Worm (Caenorhabditis elegans) whole organism, L1 larva: ENCODE data around the gene skat-1.
A peak's percentile ranks its signal among the peaks of the same experiment; 100 is the strongest.

Source experiments
- F16B12.6 ChIP-seq: fragments of 150-350 bp; optimal IDR thresholded peaks from 2 replicates; lab custom pipeline; 2014; ENCODE audit warnings: missing biosample characterization, missing genetic modification characterization
- alr-1 ChIP-seq: fragments of 200-800 bp; sonication (Bioruptor generic); optimal IDR thresholded peaks from 2 replicates; lab custom pipeline; 2018; ENCODE audit warnings: borderline replicate concordance, mild to moderate bottlenecking, missing genetic modification characterization, missing compliant biosample characterization
- blmp-1 ChIP-seq: fragments of 150-350 bp; optimal IDR thresholded peaks from 2 replicates; lab custom pipeline; 2014; ENCODE audit warnings: missing biosample characterization, missing genetic modification characterization
- ceh-63 ChIP-seq: fragments of 200-800 bp; sonication (Bioruptor generic); optimal IDR thresholded peaks from 2 replicates; lab custom pipeline; 2018; ENCODE audit warnings: mild to moderate bottlenecking, missing genetic modification characterization, missing compliant biosample characterization
- ceh-82 ChIP-seq, 3 experiments: fragments of 150-350 bp in 1 of 3; sonication (generic microtip) in 2 of 3; optimal IDR thresholded peaks; 2 replicates each; lab custom pipeline; 2014 to 2017; ENCODE audit warnings: missing biosample characterization in 3 of 3, missing genetic modification characterization in 3 of 3
- ceh-90 ChIP-seq: sonication (generic microtip); optimal IDR thresholded peaks from 2 replicates; lab custom pipeline; 2016; ENCODE audit warnings: missing genetic modification characterization, missing compliant biosample characterization
- dsc-1 ChIP-seq: sonication (generic microtip); optimal IDR thresholded peaks from 2 replicates; lab custom pipeline; 2016; ENCODE audit warnings: mild to moderate bottlenecking, missing genetic modification characterization, missing compliant biosample characterization
- efl-1 ChIP-seq, 4 experiments: fragments of 150-350 bp; optimal IDR thresholded peaks in 3 of 4; peaks in 1 of 4; 1 replicate in 1 of 4; 2 replicates in 3 of 4; lab custom pipeline; 2014; ENCODE audit warnings: missing biosample characterization in 2 of 4, missing genetic modification characterization in 2 of 4, missing genetic modification reagents in 2 of 4
- efl-3 ChIP-seq: fragments of 200-800 bp; sonication (Bioruptor generic); optimal IDR thresholded peaks from 2 replicates; lab custom pipeline; 2018; ENCODE audit warnings: mild to moderate bottlenecking, missing genetic modification characterization, missing compliant biosample characterization
- egl-27 ChIP-seq, 2 experiments: fragments of 150-350 bp in 1 of 2; sonication (generic microtip); optimal IDR thresholded peaks; 3 replicates each; lab custom pipeline; 2017 to 2018; ENCODE audit warnings: missing biosample characterization in 2 of 2, missing genetic modification characterization in 2 of 2, missing genetic modification reagents in 2 of 2
- fkh-4 ChIP-seq: sonication (generic microtip); optimal IDR thresholded peaks from 2 replicates; lab custom pipeline; 2016; ENCODE audit warnings: missing compliant biosample characterization, missing genetic modification characterization, borderline replicate concordance
- fkh-8 ChIP-seq: sonication (generic microtip); optimal IDR thresholded peaks from 2 replicates; lab custom pipeline; 2016; ENCODE audit warnings: mild to moderate bottlenecking, missing genetic modification characterization, missing compliant biosample characterization
- fos-1 ChIP-seq: fragments of 150-350 bp; optimal IDR thresholded peaks from 2 replicates; lab custom pipeline; 2014; ENCODE audit warnings: missing biosample characterization, missing genetic modification characterization
- grh-1 ChIP-seq: fragments of 200-800 bp; sonication (Bioruptor generic); IDR thresholded peaks from 2 replicates; pipeline ENCODE4 v1.3.6; 2022; ENCODE audit warnings: missing genetic modification reagents, missing genetic modification characterization, missing compliant biosample characterization
- jun-1 ChIP-seq: fragments of 150-350 bp; optimal IDR thresholded peaks from 2 replicates; lab custom pipeline; 2014; ENCODE audit warnings: missing biosample characterization, missing genetic modification reagents, missing genetic modification characterization
- lin-13 ChIP-seq: fragments of 150-350 bp; optimal IDR thresholded peaks from 2 replicates; lab custom pipeline; 2014; ENCODE audit warnings: missing biosample characterization, missing genetic modification reagents, missing genetic modification characterization
- lin-14 ChIP-seq: fragments of 200-800 bp; sonication (Bioruptor generic); optimal IDR thresholded peaks from 2 replicates; lab custom pipeline; 2018; ENCODE audit warnings: mild to moderate bottlenecking, missing genetic modification characterization, moderate library complexity, missing compliant biosample characterization
- mdl-1 ChIP-seq, 2 experiments: fragments of 150-350 bp; optimal IDR thresholded peaks; 2 replicates each; lab custom pipeline; 2014 to 2017; ENCODE audit warnings: missing biosample characterization in 2 of 2, missing genetic modification characterization in 2 of 2, inconsistent platforms in 1 of 2
- mep-1 ChIP-seq: fragments of 150-350 bp; optimal IDR thresholded peaks from 2 replicates; lab custom pipeline; 2014; ENCODE audit warnings: missing biosample characterization, missing genetic modification characterization
- nhr-19 ChIP-seq: fragments of 200-800 bp; sonication (Bioruptor generic); conservative IDR thresholded peaks from 2 replicates; pipeline ENCODE4 v1.3.6; 2022; ENCODE audit warnings: missing genetic modification characterization, missing compliant biosample characterization
- nhr-237 ChIP-seq: fragments of 150-350 bp; optimal IDR thresholded peaks from 2 replicates; lab custom pipeline; 2014; ENCODE audit warnings: missing biosample characterization, missing genetic modification characterization
- nhr-71 ChIP-seq: sonication (generic microtip); optimal IDR thresholded peaks from 2 replicates; lab custom pipeline; 2016; ENCODE audit warnings: mild to moderate bottlenecking, missing genetic modification characterization, moderate library complexity, missing compliant biosample characterization
- nhr-76 ChIP-seq: sonication (generic microtip); optimal IDR thresholded peaks from 2 replicates; lab custom pipeline; 2017; ENCODE audit warnings: missing biosample characterization, missing genetic modification characterization
- nhr-85 ChIP-seq: sonication (generic microtip); peaks from one replicate; lab custom pipeline; 2016; ENCODE audit warnings: missing genetic modification characterization, inconsistent platforms, missing compliant biosample characterization
- nhr-90 ChIP-seq: sonication (generic microtip); optimal IDR thresholded peaks from 2 replicates; lab custom pipeline; 2016; ENCODE audit warnings: mild to moderate bottlenecking, missing genetic modification characterization, missing compliant biosample characterization; ENCODE audit not compliant: poor library complexity
- pag-3 ChIP-seq: sonication (generic microtip); optimal IDR thresholded peaks from 2 replicates; lab custom pipeline; 2017; ENCODE audit warnings: missing genetic modification characterization, mild to moderate bottlenecking, missing compliant biosample characterization, antibody characterized with exemption, borderline replicate concordance; ENCODE audit not compliant: insufficient read depth
- rnt-1 ChIP-seq: sonication (generic microtip); optimal IDR thresholded peaks from 2 replicates; lab custom pipeline; 2016; ENCODE audit warnings: mild to moderate bottlenecking, missing genetic modification characterization, moderate library complexity, missing compliant biosample characterization
- skn-1 ChIP-seq: fragments of 150-350 bp; optimal IDR thresholded peaks from 2 replicates; lab custom pipeline; 2014; ENCODE audit warnings: missing biosample characterization, missing genetic modification characterization
- snu-23 ChIP-seq: sonication (generic microtip); optimal IDR thresholded peaks from 2 replicates; lab custom pipeline; 2016; ENCODE audit warnings: missing genetic modification characterization, missing compliant biosample characterization
- sox-4 ChIP-seq: sonication (generic microtip); optimal IDR thresholded peaks from 2 replicates; lab custom pipeline; 2016; ENCODE audit warnings: missing genetic modification characterization, missing compliant biosample characterization
- sup-37 ChIP-seq: fragments of 200-800 bp; sonication (Bioruptor generic); optimal IDR thresholded peaks from 2 replicates; lab custom pipeline; 2018; ENCODE audit warnings: mild to moderate bottlenecking, missing genetic modification characterization, missing compliant biosample characterization
- unc-130 ChIP-seq: fragments of 150-350 bp; optimal IDR thresholded peaks from 2 replicates; lab custom pipeline; 2017; ENCODE audit warnings: missing biosample characterization, missing genetic modification characterization, inconsistent platforms
- unc-86 ChIP-seq: sonication (generic microtip); optimal IDR thresholded peaks from 2 replicates; lab custom pipeline; 2016; ENCODE audit warnings: missing genetic modification characterization, missing compliant biosample characterization
- vab-15 ChIP-seq: sonication (generic microtip); optimal IDR thresholded peaks from 2 replicates; lab custom pipeline; 2017; ENCODE audit warnings: missing genotype, mild to moderate bottlenecking, missing genetic modification characterization, missing compliant biosample characterization
- xbp-1 ChIP-seq: sonication (generic microtip); optimal IDR thresholded peaks from 2 replicates; lab custom pipeline; 2016; ENCODE audit warnings: missing genetic modification characterization, missing compliant biosample characterization
- ztf-4 ChIP-seq: fragments of 150-350 bp; optimal IDR thresholded peaks from 2 replicates; lab custom pipeline; 2014; ENCODE audit warnings: missing biosample characterization, missing genetic modification characterization

skat-1 gene

ce11 chrIII:8980892-8981291, 15.7 kb downstream of the skat-1 start:
- no peak for TF ChIP-seq egl-27 (tag; optimal IDR thresholded peaks at IDR 0.05; lab: Kevin White, UChicago)
- TF ChIP-seq rnt-1 (tag; lab: Kevin White, UChicago), result no peak
- TF ChIP-seq snu-23 (GFP tag; lab: Kevin White, UChicago), result no peak
- no peak for TF ChIP-seq nhr-237 (tag; lab: Kevin White, UChicago)
- TF ChIP-seq ceh-90 (tag; lab: Kevin White, UChicago), result no peak
- TF ChIP-seq alr-1 (tag; lab: Kevin White, UChicago), result no peak
- no peak for TF ChIP-seq F16B12.6
- no peak for TF ChIP-seq fkh-4 (tag; lab: Kevin White, UChicago)
- TF ChIP-seq unc-130 (tag; lab: Kevin White, UChicago), result no peak

ce11 chrIII:8978512-8979352, 17.9 kb downstream of the skat-1 start:
- peak; percentile 61 for TF ChIP-seq nhr-71 (tag; lab: Kevin White, UChicago)
- no peak for TF ChIP-seq nhr-85
- peak; percentile 17 for TF ChIP-seq blmp-1 (tag; lab: Kevin White, UChicago)
- TF ChIP-seq fkh-8 (tag; lab: Kevin White, UChicago), result peak; percentile 53
- TF ChIP-seq nhr-76 (tag; lab: Kevin White, UChicago), result no peak
- TF ChIP-seq lin-14, result peak; percentile 47
- TF ChIP-seq mep-1 (tag; lab: Kevin White, UChicago), result peak; percentile 13
- peak; percentile 18 for TF ChIP-seq skn-1 (tag; lab: Kevin White, UChicago)
- no peak for TF ChIP-seq xbp-1 (tag; lab: Kevin White, UChicago)
- TF ChIP-seq dsc-1 (tag; lab: Kevin White, UChicago), result peak; percentile 25
- no peak for TF ChIP-seq efl-1 (optimal IDR thresholded peaks at IDR 0.05; lab: Kevin White, UChicago)
- peak in 1 of 2 experiments; percentile 75 for TF ChIP-seq efl-1 (GFP tag; optimal IDR thresholded peaks at IDR 0.05 in 1 of 2; lab: Kevin White, UChicago)
- TF ChIP-seq unc-86, result peak; percentile 16
- TF ChIP-seq nhr-90 (tag; lab: Kevin White, UChicago), result peak; percentile 20

ce11 chrIII:8974835-8975234, 21.8 kb downstream of the skat-1 start:
- TF ChIP-seq fos-1 (tag; lab: Kevin White, UChicago), result no peak
- TF ChIP-seq nhr-71 (tag; lab: Kevin White, UChicago), result peak; percentile 19
- TF ChIP-seq blmp-1 (tag; lab: Kevin White, UChicago), result peak; percentile 28

- TF ChIP-seq nhr-71 (tag; lab: Kevin White, UChicago), result no peak
- TF ChIP-seq lin-13 (GFP tag; lab: Kevin White, UChicago), result no peak
- TF ChIP-seq mdl-1 (tag; optimal IDR thresholded peaks at IDR 0.05; lab: Kevin White, UChicago), result no peak
- no peak for TF ChIP-seq nhr-90 (tag; lab: Kevin White, UChicago)
- TF ChIP-seq grh-1, result no peak
- no peak for TF ChIP-seq vab-15
- no peak for TF ChIP-seq ceh-90 (tag; lab: Kevin White, UChicago)
- no peak for TF ChIP-seq sox-4 (tag; lab: Kevin White, UChicago)
- no peak for TF ChIP-seq alr-1 (tag; lab: Kevin White, UChicago)
- no peak for TF ChIP-seq snu-23 (GFP tag; lab: Kevin White, UChicago)
- no peak for TF ChIP-seq ceh-63 (GFP tag; lab: Kevin White, UChicago)
- TF ChIP-seq ztf-4 (tag; lab: Kevin White, UChicago), result no peak
- no peak for TF ChIP-seq dsc-1 (tag; lab: Kevin White, UChicago)
- no peak for TF ChIP-seq jun-1
- no peak for TF ChIP-seq efl-3 (GFP tag; lab: Kevin White, UChicago)
- TF ChIP-seq F16B12.6, result no peak
- no peak for TF ChIP-seq nhr-19 (GFP tag; lab: Robert Waterston, UW)
- no peak for TF ChIP-seq sup-37 (GFP tag; lab: Kevin White, UChicago)
- no peak for TF ChIP-seq pag-3 (tag; lab: Kevin White, UChicago)
- TF ChIP-seq ceh-82 (tag; optimal IDR thresholded peaks at IDR 0.05; lab: Kevin White, UChicago), result no peak
Measured at ce11 chrIII:8973826-8974225, 22.8 kb downstream of the skat-1 start, which contains the start of gene R08D7.5. Gene R08D7.5 (plus strand): TSS chrIII:8974126.
